Fruit fly (Drosophila melanogaster): ENCODE data around the gene CG16965.
A peak's percentile ranks its signal among the peaks of the same experiment; 100 is the strongest.

The CG16965 gene

dm6 chr2L:12013741-12014393 lies 32.5 kb downstream of the CG16965 start:
- TF ChIP-seq usp (GFP tag; optimal IDR thresholded peaks at IDR 0.05) (no peak), EcR (GFP tag; optimal IDR thresholded peaks at IDR 0.05) (peak in 1 of 2 experiments; percentile 97)

dm6 chr2L:12020735-12021134 lies 39.3 kb downstream of the CG16965 start, which contains the start of gene Wdr81:
TSS of gene Wdr81 (minus strand) at chr2L:12020960.
- TF ChIP-seq psq (optimal IDR thresholded peaks at IDR 0.05) (no peak), pan (optimal IDR thresholded peaks at IDR 0.05) (no peak), CG8478 (optimal IDR thresholded peaks at IDR 0.05) (no peak), EcR (GFP tag; optimal IDR thresholded peaks at IDR 0.05) (no peak), Dll (optimal IDR thresholded peaks at IDR 0.05) (no peak), usp (GFP tag; optimal IDR thresholded peaks at IDR 0.05) (no peak)

dm6 chr2L:12021193-12021592 lies 39.8 kb downstream of the CG16965 start:
- TF ChIP-seq CG8478 (optimal IDR thresholded peaks at IDR 0.05), result no peak
- no peak for TF ChIP-seq psq (optimal IDR thresholded peaks at IDR 0.05)
- TF ChIP-seq EcR (GFP tag; optimal IDR thresholded peaks at IDR 0.05), result no peak
- no peak for TF ChIP-seq usp (GFP tag; optimal IDR thresholded peaks at IDR 0.05)
- no peak for TF ChIP-seq Dll (optimal IDR thresholded peaks at IDR 0.05)
- TF ChIP-seq pan (optimal IDR thresholded peaks at IDR 0.05), result no peak

dm6 chr2L:12024104-12024503 lies 42.7 kb downstream of the CG16965 start:
- TF ChIP-seq Dll (optimal IDR thresholded peaks at IDR 0.05) (no peak), pan (optimal IDR thresholded peaks at IDR 0.05) (no peak), usp (GFP tag; optimal IDR thresholded peaks at IDR 0.05) (no peak), psq (optimal IDR thresholded peaks at IDR 0.05) (no peak), EcR (GFP tag; optimal IDR thresholded peaks at IDR 0.05) (no peak), CG8478 (optimal IDR thresholded peaks at IDR 0.05) (no peak)

dm6 chr2L:12025505-12025904 lies 44.1 kb downstream of the CG16965 start:
- no peak for TF ChIP-seq psq (optimal IDR thresholded peaks at IDR 0.05)
- no peak for TF ChIP-seq usp (GFP tag; optimal IDR thresholded peaks at IDR 0.05)
- TF ChIP-seq pan (optimal IDR thresholded peaks at IDR 0.05), result no peak
- no peak for TF ChIP-seq Dll (optimal IDR thresholded peaks at IDR 0.05)
- no peak for TF ChIP-seq EcR (GFP tag; optimal IDR thresholded peaks at IDR 0.05)
- TF ChIP-seq CG8478 (optimal IDR thresholded peaks at IDR 0.05), result no peak

dm6 chr2L:12026458-12027431 lies 45.4 kb downstream of the CG16965 start:
- no peak for TF ChIP-seq pan (optimal IDR thresholded peaks at IDR 0.05)
- no peak for TF ChIP-seq EcR (GFP tag; optimal IDR thresholded peaks at IDR 0.05)
- TF ChIP-seq CG8478 (optimal IDR thresholded peaks at IDR 0.05), result no peak
- TF ChIP-seq psq (optimal IDR thresholded peaks at IDR 0.05), result no peak
- no peak for TF ChIP-seq usp (GFP tag; optimal IDR thresholded peaks at IDR 0.05)
- TF ChIP-seq Dll (optimal IDR thresholded peaks at IDR 0.05), result no peak

- TF ChIP-seq EcR (GFP tag; optimal IDR thresholded peaks at IDR 0.05), result no peak
- TF ChIP-seq Dll (optimal IDR thresholded peaks at IDR 0.05), result no peak
- no peak for TF ChIP-seq CG8478 (optimal IDR thresholded peaks at IDR 0.05)
- TF ChIP-seq psq (optimal IDR thresholded peaks at IDR 0.05), result no peak
- TF ChIP-seq usp (GFP tag; optimal IDR thresholded peaks at IDR 0.05), result no peak
- TF ChIP-seq pan (optimal IDR thresholded peaks at IDR 0.05), result no peak
Measured at dm6 chr2L:12027435-12027834, 46.0 kb downstream of the CG16965 start, which contains the start of gene dmGlut. TSS of gene dmGlut (plus strand) at chr2L:12027438.

- TF ChIP-seq usp (GFP tag; optimal IDR thresholded peaks at IDR 0.05), result no peak
- TF ChIP-seq EcR (GFP tag; optimal IDR thresholded peaks at IDR 0.05), result no peak
- TF ChIP-seq CG8478 (optimal IDR thresholded peaks at IDR 0.05), result no peak
- TF ChIP-seq pan (optimal IDR thresholded peaks at IDR 0.05), result no peak
- TF ChIP-seq Dll (optimal IDR thresholded peaks at IDR 0.05), result no peak
- no peak for TF ChIP-seq psq (optimal IDR thresholded peaks at IDR 0.05)
Measured at dm6 chr2L:12028102-12028501, 46.7 kb downstream of the CG16965 start.

- TF ChIP-seq Dll (optimal IDR thresholded peaks at IDR 0.05) (no peak), EcR (GFP tag; optimal IDR thresholded peaks at IDR 0.05) (no peak), psq (optimal IDR thresholded peaks at IDR 0.05) (no peak), pan (optimal IDR thresholded peaks at IDR 0.05) (no peak), CG8478 (optimal IDR thresholded peaks at IDR 0.05) (no peak), usp (GFP tag; optimal IDR thresholded peaks at IDR 0.05) (no peak)
Measured at dm6 chr2L:12028808-12029207, 47.4 kb downstream of the CG16965 start.

dm6 chr2L:12029594-12030197 lies 48.3 kb downstream of the CG16965 start:
- no peak for TF ChIP-seq psq (optimal IDR thresholded peaks at IDR 0.05)
- no peak for TF ChIP-seq usp (GFP tag; optimal IDR thresholded peaks at IDR 0.05)
- no peak for TF ChIP-seq EcR (GFP tag; optimal IDR thresholded peaks at IDR 0.05)
- no peak for TF ChIP-seq pan (optimal IDR thresholded peaks at IDR 0.05)
- TF ChIP-seq CG8478 (optimal IDR thresholded peaks at IDR 0.05), result no peak
- no peak for TF ChIP-seq Dll (optimal IDR thresholded peaks at IDR 0.05)

- TF ChIP-seq psq (optimal IDR thresholded peaks at IDR 0.05) (no peak), EcR (GFP tag; optimal IDR thresholded peaks at IDR 0.05) (no peak), usp (GFP tag; optimal IDR thresholded peaks at IDR 0.05) (no peak), pan (optimal IDR thresholded peaks at IDR 0.05) (no peak), Dll (optimal IDR thresholded peaks at IDR 0.05) (no peak), CG8478 (optimal IDR thresholded peaks at IDR 0.05) (no peak)
Measured at dm6 chr2L:12030552-12031131, 49.3 kb downstream of the CG16965 start.

All from whole organism.